Worm (Caenorhabditis elegans): ENCODE results near the gene Y59A8B.26.

- no peak for TF ChIP-seq lsy-2 (tag; optimal IDR thresholded peaks at IDR 0.05)
- no peak for TF ChIP-seq ceh-39 (tag; optimal IDR thresholded peaks at IDR 0.05)
- no peak for TF ChIP-seq snpc-4 (tag; optimal IDR thresholded peaks at IDR 0.05)
- TF ChIP-seq lin-13 (tag; optimal IDR thresholded peaks at IDR 0.05), result no peak
- no peak for TF ChIP-seq elt-3 (tag; optimal IDR thresholded peaks at IDR 0.05)
- TF ChIP-seq unc-39 (tag; optimal IDR thresholded peaks at IDR 0.05), result no peak
- no peak for TF ChIP-seq flh-1 (GFP tag; optimal IDR thresholded peaks at IDR 0.05)
- TF ChIP-seq ces-1 (GFP tag; optimal IDR thresholded peaks at IDR 0.05), result no peak
Measured at ce11 chrV:17962500-17962899, 48.1 kb downstream of the Y59A8B.26 start.
